Worm (Caenorhabditis elegans): ENCODE measurements around the gene fbxa-199.

The fbxa-199 gene

DNA sequence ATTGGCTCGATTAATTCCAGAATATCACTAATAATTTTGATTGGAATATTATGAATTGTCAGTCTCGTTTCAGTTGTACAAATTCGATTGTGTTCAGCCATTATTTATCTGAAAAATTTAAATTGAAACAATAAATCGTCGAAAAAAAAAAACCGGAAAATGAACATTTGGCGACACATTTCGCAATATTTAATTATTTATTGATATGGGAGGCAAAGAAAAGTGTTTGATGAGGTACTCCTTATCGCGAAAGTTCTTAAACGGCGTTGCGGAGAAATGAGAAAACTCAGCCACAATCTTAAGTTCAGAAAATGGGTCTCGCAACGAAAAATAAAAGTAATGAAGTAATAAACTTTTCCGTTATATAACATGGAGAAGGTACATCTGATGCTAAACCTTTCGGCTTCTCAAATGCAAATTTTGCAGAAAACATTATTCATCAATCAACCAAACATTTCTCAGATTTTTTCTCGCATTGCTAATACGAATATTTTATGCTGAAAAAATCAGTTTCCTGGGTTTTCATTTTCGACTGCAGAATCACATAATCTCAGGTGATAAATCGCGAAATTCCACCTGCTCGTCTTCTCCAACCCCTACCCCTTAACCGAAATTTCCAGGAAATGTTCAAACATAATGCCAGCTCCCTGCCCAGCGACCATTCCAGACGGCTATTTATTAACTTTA lies 1.2 kb upstream of the fbxa-199 start, which contains the start of the genes T06E6.15 and sri-7:
Gene T06E6.15, minus strand, starts transcription at position 101 of the 687 bp plus-strand sequence.
Gene sri-7, plus strand, starts transcription at position 637 of the 687 bp plus-strand sequence.
- no peak for TF ChIP-seq sma-9 (GFP tag; optimal IDR thresholded peaks at IDR 0.05)
- no peak for TF ChIP-seq sma-9 (tag; optimal IDR thresholded peaks at IDR 0.05)
- TF ChIP-seq fos-1 (tag; optimal IDR thresholded peaks at IDR 0.05): peak; percentile 33

DNA sequence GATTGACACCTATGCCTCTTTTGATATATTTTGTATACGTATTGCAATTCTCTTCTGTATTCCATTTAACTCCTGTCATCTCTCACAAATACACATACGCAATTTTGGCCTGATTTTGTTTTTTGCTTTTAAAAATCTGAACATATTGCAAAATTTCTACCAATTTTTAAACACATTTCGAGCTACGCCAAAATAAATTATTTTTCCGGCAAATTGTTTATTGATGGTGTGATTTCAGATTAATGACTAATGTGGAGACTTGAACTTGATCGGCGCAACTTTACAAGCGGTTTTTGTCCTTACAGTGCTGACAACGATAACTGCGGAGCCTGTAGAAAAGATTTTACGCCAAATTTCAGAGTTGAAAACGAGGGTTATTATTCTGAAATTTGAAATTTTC lies 1.5 kb downstream of the fbxa-199 start:
- TF ChIP-seq sma-3 (GFP tag; optimal IDR thresholded peaks at IDR 0.05) (no peak), nhr-21 (tag; optimal IDR thresholded peaks at IDR 0.05) (no peak), mab-5 (tag; optimal IDR thresholded peaks at IDR 0.05) (no peak), lin-11 (tag; optimal IDR thresholded peaks at IDR 0.05) (no peak), nhr-11 (tag; optimal IDR thresholded peaks at IDR 0.05) (no peak), nhr-6 (tag; optimal IDR thresholded peaks at IDR 0.05) (no peak), sma-9 (GFP tag; optimal IDR thresholded peaks at IDR 0.05) (no peak), sma-9 (tag; optimal IDR thresholded peaks at IDR 0.05) (no peak), mbf-1 (tag; optimal IDR thresholded peaks at IDR 0.05) (no peak), unc-55 (GFP tag; optimal IDR thresholded peaks at IDR 0.05) (no peak), lsy-2 (tag; optimal IDR thresholded peaks at IDR 0.05) (no peak)

DNA sequence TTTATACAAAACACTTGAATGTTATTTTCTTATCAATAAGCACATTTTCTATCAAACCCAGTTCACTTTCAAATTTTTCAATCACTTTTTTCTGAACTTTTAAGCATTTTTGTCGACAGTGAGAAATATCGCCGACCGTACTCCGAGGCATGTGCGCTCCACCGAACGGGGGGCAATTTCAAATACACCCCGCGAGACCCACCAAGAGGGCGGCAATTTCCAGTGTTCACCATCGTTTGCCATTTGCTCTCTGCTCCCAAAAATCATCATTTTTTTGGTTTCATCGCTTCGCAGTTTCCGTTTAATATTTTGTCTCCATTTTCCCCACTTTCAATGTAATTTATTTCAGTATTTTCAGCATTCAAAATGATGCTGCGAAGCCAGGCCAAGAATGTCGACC lies 3.3 kb downstream of the fbxa-199 start, which contains the start of gene cyb-3:
Gene cyb-3, plus strand, starts transcription at position 350 of the 400 bp plus-strand sequence.
- TF ChIP-seq unc-55 (GFP tag; optimal IDR thresholded peaks at IDR 0.05): no peak
- no peak for TF ChIP-seq ceh-16 (tag; optimal IDR thresholded peaks at IDR 0.05)
- TF ChIP-seq lsy-2 (tag; optimal IDR thresholded peaks at IDR 0.05): no peak
- no peak for TF ChIP-seq ama-1 (optimal IDR thresholded peaks at IDR 0.05)
- no peak for TF ChIP-seq dmd-4 (tag; optimal IDR thresholded peaks at IDR 0.05)
- TF ChIP-seq nhr-23 (tag; optimal IDR thresholded peaks at IDR 0.05): no peak
- TF ChIP-seq zag-1 (tag; optimal IDR thresholded peaks at IDR 0.05): no peak
- no peak for TF ChIP-seq nhr-11 (tag; optimal IDR thresholded peaks at IDR 0.05)
- no peak for TF ChIP-seq fos-1 (tag; optimal IDR thresholded peaks at IDR 0.05)
- no peak for TF ChIP-seq nhr-21 (tag; optimal IDR thresholded peaks at IDR 0.05)
- TF ChIP-seq nhr-129 (tag; optimal IDR thresholded peaks at IDR 0.05): no peak
- no peak for TF ChIP-seq ceh-82 (tag; optimal IDR thresholded peaks at IDR 0.05)
- TF ChIP-seq F13H6.1 (tag; optimal IDR thresholded peaks at IDR 0.05): no peak

DNA sequence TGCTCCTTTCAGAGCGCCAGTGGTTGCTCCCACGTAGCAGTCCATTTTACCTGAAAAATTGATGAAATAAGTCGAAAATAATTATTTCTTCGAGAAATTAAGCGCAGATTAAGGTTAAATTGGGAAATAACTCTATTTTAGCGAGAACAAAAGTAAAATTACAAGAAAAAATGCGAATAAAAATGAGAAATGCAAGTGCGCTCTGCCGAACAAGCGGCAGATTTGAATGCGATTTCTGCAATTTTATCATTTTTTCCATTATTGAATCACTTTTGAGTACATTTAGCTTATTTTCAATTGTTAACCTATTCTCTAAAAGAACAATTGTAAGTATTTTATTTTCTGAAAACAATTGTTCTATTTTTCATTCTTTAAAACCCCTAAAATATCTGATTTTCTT lies 3.7 kb downstream of the fbxa-199 start, which contains the start of gene T06E6.1:
Gene T06E6.1, minus strand, starts transcription at position 56 of the 400 bp plus-strand sequence.
- TF ChIP-seq unc-55 (GFP tag; optimal IDR thresholded peaks at IDR 0.05) (peak; percentile 5), lsy-2 (tag; optimal IDR thresholded peaks at IDR 0.05) (peak in 1 of 2 experiments; percentile 23), Y55F3AM.14 (GFP tag; optimal IDR thresholded peaks at IDR 0.05) (no peak), ama-1 (optimal IDR thresholded peaks at IDR 0.05) (no peak), unc-39 (tag; optimal IDR thresholded peaks at IDR 0.05) (no peak), gmeb-1 (tag; optimal IDR thresholded peaks at IDR 0.05) (peak; percentile 68), lin-13 (GFP tag; optimal IDR thresholded peaks at IDR 0.05) (peak; percentile 28), unc-62 (GFP tag; optimal IDR thresholded peaks at IDR 0.05) (no peak), peb-1 (tag; optimal IDR thresholded peaks at IDR 0.05) (no peak)

DNA sequence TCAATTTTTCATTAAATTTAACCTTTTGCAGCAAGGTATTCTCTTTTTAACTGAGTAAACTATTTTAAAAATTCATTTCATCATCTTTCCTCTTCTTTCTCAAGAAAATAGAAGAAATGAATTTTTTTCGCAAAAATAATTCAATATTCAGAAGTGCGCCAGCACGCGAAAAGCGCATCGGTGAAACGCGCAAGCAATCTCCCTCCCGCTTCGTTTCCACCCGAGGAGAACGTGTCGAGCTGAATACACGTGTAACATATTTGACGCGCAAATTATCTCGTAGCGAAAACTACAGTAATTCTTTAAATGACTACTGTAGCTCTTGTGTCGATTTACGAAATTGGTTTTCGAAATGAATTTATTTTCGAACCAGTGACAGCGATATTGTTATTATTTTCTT lies 6.6 kb downstream of the fbxa-199 start:
- TF ChIP-seq skn-1 (tag; optimal IDR thresholded peaks at IDR 0.05) (no peak), blmp-1 (tag; optimal IDR thresholded peaks at IDR 0.05; ENCODE audit: insufficient read depth) (no peak), sem-4 (tag; optimal IDR thresholded peaks at IDR 0.05) (no peak), Y55F3AM.14 (GFP tag; optimal IDR thresholded peaks at IDR 0.05) (no peak), zag-1 (tag; optimal IDR thresholded peaks at IDR 0.05) (no peak), egl-27 (tag; optimal IDR thresholded peaks at IDR 0.05) (no peak)

DNA sequence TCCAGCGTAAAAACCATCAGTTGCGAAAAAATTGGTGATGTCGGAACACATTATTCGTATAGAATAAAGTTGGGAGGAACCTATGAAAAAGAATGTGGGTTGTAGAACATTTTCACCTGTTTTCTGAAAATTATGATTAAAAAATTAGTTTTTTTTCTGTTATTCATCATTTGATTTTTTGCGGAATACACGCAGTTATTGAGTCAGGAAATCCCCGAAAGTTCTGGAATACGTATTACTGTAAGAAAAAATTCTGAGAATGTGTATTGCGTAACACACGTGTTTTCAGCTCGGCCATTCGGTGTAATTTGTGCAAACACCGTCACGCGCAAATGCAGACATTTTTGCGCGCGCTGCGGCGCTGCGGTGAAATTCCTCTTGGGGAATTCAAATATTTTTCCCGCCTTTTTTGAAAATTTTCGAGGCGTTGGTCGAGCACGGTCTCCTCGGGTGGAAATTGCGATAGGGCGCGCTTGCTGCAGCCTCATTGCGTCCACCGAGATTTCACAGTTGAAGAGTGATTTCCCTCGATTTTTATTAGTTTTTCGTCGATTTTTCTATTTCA lies 9.7 kb downstream of the fbxa-199 start, which contains the start of gene srh-170:
Gene srh-170, minus strand, starts transcription at position 51 of the 565 bp plus-strand sequence.
- no peak for TF ChIP-seq nhr-12 (tag; optimal IDR thresholded peaks at IDR 0.05)
- no peak for TF ChIP-seq lin-39 (tag; optimal IDR thresholded peaks at IDR 0.05)
- TF ChIP-seq ceh-82 (tag; optimal IDR thresholded peaks at IDR 0.05): no peak
- no peak for TF ChIP-seq mbf-1 (tag; optimal IDR thresholded peaks at IDR 0.05)
- TF ChIP-seq aly-2 (tag; optimal IDR thresholded peaks at IDR 0.05): no peak
- TF ChIP-seq peb-1 (tag; optimal IDR thresholded peaks at IDR 0.05): no peak
- no peak for TF ChIP-seq nhr-23 (tag; optimal IDR thresholded peaks at IDR 0.05)
- TF ChIP-seq sma-9 (GFP tag; optimal IDR thresholded peaks at IDR 0.05): no peak
- no peak for TF ChIP-seq sma-9 (tag; optimal IDR thresholded peaks at IDR 0.05)
- no peak for TF ChIP-seq lsy-2 (tag; optimal IDR thresholded peaks at IDR 0.05)
- no peak for TF ChIP-seq ztf-1 (GFP tag; conservative IDR thresholded peaks at IDR 0.05)
- TF ChIP-seq gmeb-1 (tag; optimal IDR thresholded peaks at IDR 0.05): no peak

Data from whole organism, L2 larva.